Worm (Caenorhabditis elegans): ENCODE measurements around the gene fbxa-131.
"Not testable (repeated sequence)": the region's sequence is repeated elsewhere in the genome, so short reads cannot be mapped to it uniquely, and the experiment has no call there.

The fbxa-131 gene

DNA sequence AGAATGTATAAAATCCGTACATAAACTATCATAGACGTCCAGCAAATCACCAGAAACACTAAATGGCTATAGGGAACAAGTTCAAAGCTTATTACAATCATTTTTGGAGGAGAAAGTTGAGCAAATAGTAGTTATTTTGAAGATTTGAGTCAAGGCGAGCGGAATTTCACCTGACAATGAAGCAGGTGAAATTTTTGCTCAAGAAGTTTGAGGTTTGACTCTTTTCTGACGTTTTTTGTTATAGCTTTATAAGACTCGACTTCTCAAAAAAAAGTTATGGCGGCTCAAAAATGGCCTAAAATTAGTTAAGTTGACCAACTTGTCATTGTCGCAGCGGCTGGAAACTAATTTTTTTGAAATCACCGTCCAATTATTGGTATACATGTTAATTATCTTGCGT, 29.4 kb upstream of the fbxa-131 start, which contains the start of gene srv-3:
srv-3 (minus strand) TSS at position 101 of the 400 bp plus-strand sequence.
- TF ChIP-seq nhr-28 (tag; optimal IDR thresholded peaks at IDR 0.05) (no peak), nhr-90 (tag; optimal IDR thresholded peaks at IDR 0.05; ENCODE audit: poor library complexity) (no peak), lin-15B (tag; optimal IDR thresholded peaks at IDR 0.05) (no peak), alr-1 (tag; optimal IDR thresholded peaks at IDR 0.05; ENCODE audit: borderline replicate concordance) (no peak), sup-37 (GFP tag; optimal IDR thresholded peaks at IDR 0.05) (no peak), ztf-4 (tag; optimal IDR thresholded peaks at IDR 0.05) (no peak), nhr-77 (tag; optimal IDR thresholded peaks at IDR 0.05) (no peak), isw-1 (GFP tag; IDR thresholded peaks at IDR 0.05) (no peak), grh-1 (GFP tag; IDR thresholded peaks at IDR 0.05) (no peak), aly-2 (tag; optimal IDR thresholded peaks at IDR 0.05) (no peak), F16B12.6 (tag; optimal IDR thresholded peaks at IDR 0.05) (no peak), ets-5 (GFP tag; IDR thresholded peaks at IDR 0.05) (no peak)

ce11 chrV:19710514-19710913, 27.7 kb upstream of the fbxa-131 start, which contains the start of gene Y43F8C.15:
TSS of gene Y43F8C.15 (minus strand) at chrV:19710614.
- TF ChIP-seq blmp-1 (tag; optimal IDR thresholded peaks at IDR 0.05); alr-1 (tag; optimal IDR thresholded peaks at IDR 0.05; ENCODE audit: borderline replicate concordance); hlh-4 (tag; optimal IDR thresholded peaks at IDR 0.05): not testable (repeated sequence)

DNA sequence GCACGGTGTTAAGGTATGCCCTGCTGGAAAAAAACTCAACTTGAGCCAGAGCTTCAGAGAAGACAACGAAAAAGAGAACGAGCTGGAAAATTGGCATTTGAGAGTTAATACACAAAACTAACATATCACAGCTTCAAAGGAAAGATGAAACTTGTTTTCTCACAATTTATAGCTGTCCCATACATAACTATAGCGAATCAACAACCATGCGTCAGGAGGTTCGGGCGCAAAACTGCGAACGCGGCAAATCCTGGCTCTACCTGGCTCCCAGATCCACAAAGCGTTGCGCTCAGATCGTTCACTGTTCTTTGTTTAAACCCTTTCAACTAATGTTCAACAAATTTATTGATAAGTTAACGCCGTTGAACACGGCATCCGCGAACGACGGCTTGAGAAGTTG, 26.6 kb upstream of the fbxa-131 start, which contains the start of gene Y43F8C.23:
Y43F8C.23 (minus strand) TSS at position 101 of the 400 bp plus-strand sequence.
- TF ChIP-seq dsc-1, nhr-71, mep-1 (tag; optimal IDR thresholded peaks at IDR 0.05): not testable (repeated sequence)

DNA sequence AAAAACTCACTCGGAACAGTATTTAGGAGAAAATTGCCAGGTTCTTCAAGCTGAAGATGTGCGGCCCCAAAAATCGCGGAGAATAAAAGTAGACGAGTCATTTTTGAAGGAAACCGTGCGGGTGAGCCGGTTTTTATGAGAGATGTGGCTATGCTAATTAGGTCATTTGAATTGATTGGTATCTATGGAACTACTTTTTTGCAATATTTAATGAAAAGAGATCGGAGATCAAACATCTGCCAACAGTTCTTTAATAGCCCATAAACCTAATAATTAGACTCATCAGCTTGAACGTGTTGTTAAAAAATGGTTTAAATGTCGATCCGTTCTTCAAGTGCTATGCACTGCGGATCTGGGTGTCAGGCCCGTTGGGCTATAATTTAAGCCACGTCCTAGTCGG, 22.8 kb upstream of the fbxa-131 start, which contains the start of gene Y43F8C.16:
Y43F8C.16 (minus strand) TSS at position 101 of the 400 bp plus-strand sequence.
- TF ChIP-seq lir-3 (tag; optimal IDR thresholded peaks at IDR 0.05; ENCODE audit: poor library complexity) (no peak), nhr-77 (tag; optimal IDR thresholded peaks at IDR 0.05) (no peak), grh-1 (GFP tag; IDR thresholded peaks at IDR 0.05) (no peak), unc-86 (tag; optimal IDR thresholded peaks at IDR 0.05) (no peak), lin-35 (GFP tag; optimal IDR thresholded peaks at IDR 0.05) (no peak), rnt-1 (tag; optimal IDR thresholded peaks at IDR 0.05) (no peak), dsc-1 (tag; optimal IDR thresholded peaks at IDR 0.05) (no peak), tbx-2 (tag; optimal IDR thresholded peaks at IDR 0.05) (no peak), elt-2 (tag; optimal IDR thresholded peaks at IDR 0.05) (no peak), swsn-7 (tag; optimal IDR thresholded peaks at IDR 0.05) (no peak), C16A3.4 (tag; optimal IDR thresholded peaks at IDR 0.05) (no peak), unc-98 (GFP tag; IDR thresholded peaks at IDR 0.05) (no peak), ceh-90 (tag; optimal IDR thresholded peaks at IDR 0.05) (no peak), mep-1 (tag; optimal IDR thresholded peaks at IDR 0.05) (no peak), alr-1 (tag; optimal IDR thresholded peaks at IDR 0.05; ENCODE audit: borderline replicate concordance) (no peak), lin-13 (GFP tag; optimal IDR thresholded peaks at IDR 0.05) (no peak)

DNA sequence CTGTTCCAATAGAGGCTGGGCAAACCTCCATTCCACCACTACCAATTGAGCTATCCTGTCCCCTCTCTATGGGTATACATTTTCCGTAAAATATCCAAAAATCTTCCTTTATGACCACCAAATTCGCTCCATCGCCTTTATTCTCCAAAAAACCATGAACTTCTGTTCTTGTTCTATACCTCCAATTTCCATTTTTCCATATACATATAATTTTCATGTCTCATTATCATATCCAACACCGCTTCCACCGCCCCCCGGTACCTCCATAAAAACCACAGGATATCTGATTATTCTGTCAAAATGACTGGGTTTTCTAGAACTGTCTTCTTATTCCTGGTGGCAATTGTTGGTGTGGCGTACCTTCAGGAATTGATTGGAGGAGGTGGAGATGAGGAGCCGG, 22.4 kb upstream of the fbxa-131 start, which contains the start of gene Y43F8C.17:
Y43F8C.17 (plus strand) TSS at position 301 of the 400 bp plus-strand sequence.
- TF ChIP-seq elt-3 (tag; optimal IDR thresholded peaks at IDR 0.05) (no peak), rnt-1 (tag; optimal IDR thresholded peaks at IDR 0.05) (no peak), nhr-84 (tag; optimal IDR thresholded peaks at IDR 0.05) (no peak), mab-9 (GFP tag; IDR thresholded peaks at IDR 0.05) (no peak)

DNA sequence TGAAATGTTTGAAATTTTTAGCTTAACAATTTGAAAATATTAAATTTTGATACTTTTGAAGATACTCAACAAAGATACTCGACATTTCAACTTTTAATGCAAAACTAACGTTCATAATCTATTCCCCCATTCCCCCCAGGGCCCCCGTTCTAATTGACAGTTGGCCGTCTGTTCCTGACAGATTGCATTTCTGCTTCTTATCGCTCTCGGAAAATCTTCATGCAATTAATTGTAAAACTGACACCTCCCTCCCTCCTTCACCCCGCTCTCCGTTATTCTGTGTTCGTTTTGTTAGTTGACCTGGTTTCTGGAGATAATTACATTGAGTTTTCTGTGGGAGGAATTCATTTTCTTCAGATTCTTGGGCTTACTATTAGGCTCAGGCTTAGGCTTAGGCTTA, 20.3 kb upstream of the fbxa-131 start:
- TF ChIP-seq nhr-47 (tag; optimal IDR thresholded peaks at IDR 0.05) (no peak), fkh-10 (GFP tag; optimal IDR thresholded peaks at IDR 0.05) (no peak), lir-3 (tag; optimal IDR thresholded peaks at IDR 0.05; ENCODE audit: poor library complexity) (no peak), pqm-1 (tag; optimal IDR thresholded peaks at IDR 0.05) (no peak), ets-5 (GFP tag; IDR thresholded peaks at IDR 0.05) (no peak), zip-4 (GFP tag; optimal IDR thresholded peaks at IDR 0.05) (no peak), nhr-77 (tag; optimal IDR thresholded peaks at IDR 0.05) (no peak), elt-2 (tag; optimal IDR thresholded peaks at IDR 0.05) (no peak), swsn-7 (tag; optimal IDR thresholded peaks at IDR 0.05) (no peak), ces-1 (GFP tag; optimal IDR thresholded peaks at IDR 0.05) (no peak), nhr-85 (tag) (no peak), alr-1 (tag; optimal IDR thresholded peaks at IDR 0.05; ENCODE audit: borderline replicate concordance) (no peak), isw-1 (GFP tag; IDR thresholded peaks at IDR 0.05) (no peak), nhr-28 (tag; optimal IDR thresholded peaks at IDR 0.05) (no peak), ceh-8 (GFP tag; optimal IDR thresholded peaks at IDR 0.05) (no peak)

All from whole organism, L1 larva.